Fruit fly (Drosophila melanogaster): Measurements from ENCODE around the gene CG42832.

Gene CG42832

DNA sequence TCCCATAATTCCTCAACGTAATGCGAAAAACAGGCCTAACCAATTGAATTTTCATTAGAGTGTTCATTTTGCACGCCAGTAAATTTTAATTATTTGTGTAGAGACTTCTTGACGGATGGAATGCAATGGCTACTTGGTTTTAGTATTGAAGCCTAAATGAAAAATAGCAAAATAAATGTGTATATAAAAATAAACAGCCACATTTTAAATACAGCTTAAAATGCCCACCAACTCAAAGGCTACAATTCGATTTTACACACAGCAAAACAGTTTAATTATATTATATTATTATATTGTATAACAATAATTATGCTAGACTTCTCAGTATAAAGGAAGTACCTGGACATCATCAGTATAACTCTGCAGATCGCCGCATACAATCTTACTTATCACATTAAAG is 14.3 kb downstream of the CG42832 start, which contains the start of gene Akr1B:
Akr1B (minus strand) TSS at position 101 of the 400 bp plus-strand sequence.
- no peak for TF ChIP-seq Pif1B (GFP tag; optimal IDR thresholded peaks at IDR 0.05)
- no peak for TF ChIP-seq CG9948 (tag; optimal IDR thresholded peaks at IDR 0.05)
- no peak for TF ChIP-seq EcR (GFP tag; optimal IDR thresholded peaks at IDR 0.05)
- TF ChIP-seq CG15710 (tag; optimal IDR thresholded peaks at IDR 0.05), result no peak
- no peak for TF ChIP-seq CG12605 (GFP tag; IDR thresholded peaks at IDR 0.05)
- TF ChIP-seq fd96Ca (GFP tag; IDR thresholded peaks at IDR 0.05), result no peak
- no peak for TF ChIP-seq CG8301 (tag; optimal IDR thresholded peaks at IDR 0.05)
- TF ChIP-seq CG4496 (GFP tag; IDR thresholded peaks at IDR 0.05), result no peak
- no peak for TF ChIP-seq CG10348 (GFP tag; IDR thresholded peaks at IDR 0.05)
- TF ChIP-seq Ets98B (GFP tag; IDR thresholded peaks at IDR 0.05), result no peak

DNA sequence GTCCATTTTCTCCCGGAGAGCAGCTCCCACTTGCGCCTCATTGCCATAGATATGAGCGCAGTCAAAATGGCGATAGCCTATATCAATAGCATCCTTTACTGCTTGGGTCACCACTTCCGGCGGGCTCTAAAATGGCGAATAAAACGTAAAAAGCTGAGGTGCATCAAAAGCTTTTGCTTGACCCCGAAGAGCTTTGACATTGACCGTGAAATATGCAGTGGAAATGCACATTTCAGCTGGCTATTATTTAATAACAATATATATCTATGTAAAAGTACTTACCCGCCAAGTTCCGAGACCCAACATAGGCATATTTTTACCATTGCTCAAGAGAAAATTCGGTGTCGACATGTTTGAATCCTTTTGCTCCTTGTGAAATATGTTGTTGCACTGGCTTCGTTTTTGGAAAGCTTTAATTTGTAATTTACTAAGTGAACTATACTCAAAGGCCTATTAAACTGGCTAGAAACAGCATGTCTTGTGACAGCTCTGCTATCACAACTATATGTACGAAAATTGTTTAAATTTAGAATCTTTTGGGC is 15.8 kb downstream of the CG42832 start, which contains the start of gene CG6083:
CG6083 (minus strand) TSS at position 492 of the 542 bp plus-strand sequence.
- TF ChIP-seq CG17806 (tag; optimal IDR thresholded peaks at IDR 0.05) (no peak), Pif1B (GFP tag; optimal IDR thresholded peaks at IDR 0.05) (no peak), D1 (tag; optimal IDR thresholded peaks at IDR 0.05) (no peak), CG13204 (GFP tag; optimal IDR thresholded peaks at IDR 0.05) (no peak), CG9948 (tag; optimal IDR thresholded peaks at IDR 0.05) (no peak)

DNA sequence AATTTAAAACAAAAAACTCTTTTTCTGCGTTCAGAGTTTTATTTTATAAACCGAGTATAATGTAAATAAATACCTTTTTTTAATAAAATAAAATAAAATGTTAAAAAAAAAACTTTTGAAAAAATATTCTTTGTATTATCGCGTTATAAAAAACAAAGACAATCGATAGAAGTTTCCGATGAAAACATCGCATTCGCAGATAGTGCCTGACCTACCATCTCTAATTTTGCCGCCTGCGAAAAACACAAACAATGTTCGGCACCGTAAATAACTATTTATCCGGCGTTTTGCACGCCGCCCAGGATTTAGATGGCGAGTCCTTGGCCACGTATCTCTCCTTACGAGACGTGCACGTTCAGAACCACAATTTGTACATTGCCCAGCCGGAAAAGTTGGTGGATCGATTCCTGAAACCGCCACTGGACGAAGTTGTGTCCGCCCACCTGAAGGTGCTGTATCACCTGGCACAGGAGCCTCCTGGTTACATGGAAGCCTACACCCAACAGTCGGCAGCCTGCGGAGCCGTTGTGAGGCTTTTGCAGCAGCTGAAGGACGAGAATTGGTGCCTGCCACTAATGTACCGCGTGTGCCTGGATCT is 16.4 kb downstream of the CG42832 start, which contains the start of gene PCID2:
PCID2 (plus strand) TSS at position 213 of the 598 bp plus-strand sequence.
- TF ChIP-seq CG15710 (tag; optimal IDR thresholded peaks at IDR 0.05) (no peak), Ets98B (GFP tag; IDR thresholded peaks at IDR 0.05) (no peak), CG32121 (GFP tag; IDR thresholded peaks at IDR 0.05) (no peak), CG8159 (tag; optimal IDR thresholded peaks at IDR 0.05) (no peak), fd96Ca (GFP tag; IDR thresholded peaks at IDR 0.05) (no peak), rn (GFP tag; IDR thresholded peaks at IDR 0.05) (no peak), CG17806 (tag; optimal IDR thresholded peaks at IDR 0.05) (no peak), Pif1A (GFP tag; optimal IDR thresholded peaks at IDR 0.05) (no peak), CG8301 (tag; optimal IDR thresholded peaks at IDR 0.05) (no peak), CG13204 (GFP tag; optimal IDR thresholded peaks at IDR 0.05) (no peak), CG4496 (GFP tag; IDR thresholded peaks at IDR 0.05) (no peak), CG14655 (GFP tag; optimal IDR thresholded peaks at IDR 0.05) (no peak), CG9948 (tag; optimal IDR thresholded peaks at IDR 0.05) (no peak), CG12605 (GFP tag; IDR thresholded peaks at IDR 0.05) (no peak), EcR (GFP tag; optimal IDR thresholded peaks at IDR 0.05) (no peak), CG34367 (tag; optimal IDR thresholded peaks at IDR 0.05) (no peak), Pif1B (GFP tag; optimal IDR thresholded peaks at IDR 0.05) (no peak)

DNA sequence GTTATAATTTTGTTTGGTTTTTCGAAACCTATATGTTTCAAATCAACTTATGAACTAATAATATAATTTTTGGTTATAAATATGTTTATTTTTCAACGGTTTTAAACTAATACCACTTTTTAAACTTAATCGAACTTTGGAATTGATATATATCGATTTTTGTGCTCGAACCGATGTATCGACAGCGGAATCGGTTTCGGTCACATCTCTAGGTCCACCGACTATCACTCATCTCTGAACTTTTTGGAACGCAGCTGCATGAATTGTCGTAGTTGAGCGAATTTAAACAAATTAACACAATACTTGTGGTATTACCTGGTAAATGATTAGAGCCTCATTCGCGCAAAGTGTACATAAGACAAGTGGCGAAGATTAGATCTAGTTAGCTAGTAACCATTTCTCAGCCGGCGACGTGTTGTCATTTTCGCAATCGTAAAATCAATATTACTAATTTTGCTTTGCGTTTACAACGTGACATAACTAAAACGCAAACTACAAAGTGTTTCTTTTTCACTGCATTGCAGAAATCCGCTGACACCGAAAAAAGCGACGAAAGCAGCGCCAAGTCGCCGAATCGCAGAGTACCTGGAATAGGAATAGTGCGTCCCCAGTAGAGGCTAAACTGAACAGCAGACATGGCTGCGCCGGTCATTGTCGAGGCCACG is 18.0 kb downstream of the CG42832 start, which contains the start of gene Apt1:
Apt1 (plus strand) TSS at position 219 of the 665 bp plus-strand sequence.
- TF ChIP-seq rn (GFP tag; IDR thresholded peaks at IDR 0.05), result no peak
- peak; percentile 52; the same call in 2 of the 3 replicates for TF ChIP-seq CG4496 (GFP tag; IDR thresholded peaks at IDR 0.05)
- no peak for TF ChIP-seq CG12605 (GFP tag; IDR thresholded peaks at IDR 0.05)
- no peak for TF ChIP-seq CG32121 (GFP tag; IDR thresholded peaks at IDR 0.05)

DNA sequence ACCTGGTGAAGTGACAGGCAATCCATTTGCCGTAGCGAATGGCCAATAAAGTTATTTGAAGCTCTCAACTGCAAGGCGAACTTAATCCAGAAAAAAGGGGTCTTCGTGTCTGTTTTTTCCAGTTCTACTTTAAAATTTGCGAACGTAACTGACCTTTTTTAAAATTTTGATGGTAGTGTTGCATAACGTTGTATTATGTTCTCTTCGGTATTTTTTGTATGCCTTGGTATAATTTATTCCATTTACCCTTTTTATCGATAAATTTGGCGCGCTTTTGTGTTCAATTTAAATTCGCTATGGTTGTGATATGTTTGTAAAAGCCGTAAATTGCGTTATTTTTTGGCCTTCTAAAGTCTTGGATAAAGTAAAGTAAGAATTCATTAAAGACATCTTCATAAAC is 20.7 kb downstream of the CG42832 start:
- TF ChIP-seq CG13204 (GFP tag; optimal IDR thresholded peaks at IDR 0.05), result no peak
- no peak for TF ChIP-seq gl (tag; optimal IDR thresholded peaks at IDR 0.05)
- no peak for TF ChIP-seq CG14655 (GFP tag; optimal IDR thresholded peaks at IDR 0.05)
- no peak for TF ChIP-seq D1 (tag; optimal IDR thresholded peaks at IDR 0.05)
- TF ChIP-seq Pif1B (GFP tag; optimal IDR thresholded peaks at IDR 0.05), result no peak
- no peak for TF ChIP-seq CG32121 (GFP tag; IDR thresholded peaks at IDR 0.05)
- TF ChIP-seq CG8159 (tag; optimal IDR thresholded peaks at IDR 0.05), result no peak
- TF ChIP-seq CG34367 (tag; optimal IDR thresholded peaks at IDR 0.05), result no peak
- TF ChIP-seq Pif1A (GFP tag; optimal IDR thresholded peaks at IDR 0.05), result no peak
- TF ChIP-seq CG8301 (tag; optimal IDR thresholded peaks at IDR 0.05), result no peak
- TF ChIP-seq CG17806 (tag; optimal IDR thresholded peaks at IDR 0.05), result no peak
- no peak for TF ChIP-seq CG15710 (tag; optimal IDR thresholded peaks at IDR 0.05)
- no peak for TF ChIP-seq CG9948 (tag; optimal IDR thresholded peaks at IDR 0.05)
- no peak for TF ChIP-seq CG10348 (GFP tag; IDR thresholded peaks at IDR 0.05)

- TF ChIP-seq CG15710 (tag; optimal IDR thresholded peaks at IDR 0.05) (no peak), CG32121 (GFP tag; IDR thresholded peaks at IDR 0.05) (no peak), CG14655 (GFP tag; optimal IDR thresholded peaks at IDR 0.05) (no peak), Snoo (tag; optimal IDR thresholded peaks at IDR 0.05) (no peak), CG34367 (tag; optimal IDR thresholded peaks at IDR 0.05) (no peak), Ets98B (GFP tag; IDR thresholded peaks at IDR 0.05) (no peak), CG9948 (tag; optimal IDR thresholded peaks at IDR 0.05) (no peak), CG13204 (GFP tag; optimal IDR thresholded peaks at IDR 0.05) (no peak)
Measured at dm6 chr3L:11631092-11631491, 21.2 kb downstream of the CG42832 start, which contains the start of gene CG32091. TSS of gene CG32091 (plus strand) at chr3L:11631392.
